Worm (Caenorhabditis elegans): ENCODE results near the gene dmd-4.

- TF ChIP-seq tab-1 (GFP tag; IDR thresholded peaks at IDR 0.05): no peak
- TF ChIP-seq cog-1 (tag; optimal IDR thresholded peaks at IDR 0.05): no peak
- no peak for TF ChIP-seq flt-1 (GFP tag; IDR thresholded peaks at IDR 0.05)
- TF ChIP-seq ref-1 (GFP tag; conservative IDR thresholded peaks at IDR 0.05): no peak
- no peak for TF ChIP-seq T22C8.4 (GFP tag; IDR thresholded peaks at IDR 0.05)
- no peak for TF ChIP-seq ztf-23 (GFP tag; IDR thresholded peaks at IDR 0.05)
These were observed 19.5 kb upstream of the dmd-4 start, which contains the start of gene flp-8 for ce11 chrX:14881119-14881518.
